Worm (Caenorhabditis elegans) whole organism, L3 larva: ENCODE measurements around the gene algn-11.
A peak's percentile ranks its signal among the peaks of the same experiment; 100 is the strongest.

Experiments used
- R02D3.7 ChIP-seq: fragments of 150-350 bp; optimal IDR thresholded peaks from 2 replicates; lab custom pipeline; 2014; ENCODE audit warnings: missing biosample characterization, missing genetic modification characterization
- ZK546.5 ChIP-seq: sonication (generic microtip); optimal IDR thresholded peaks from 2 replicates; lab custom pipeline; 2017; ENCODE audit warnings: missing biosample characterization, missing genetic modification characterization
- aly-2 ChIP-seq: fragments of 150-350 bp; optimal IDR thresholded peaks from 2 replicates; lab custom pipeline; 2014; ENCODE audit warnings: missing biosample characterization, missing genetic modification characterization
- ama-1 ChIP-seq: fragments of 150-350 bp; optimal IDR thresholded peaks from 2 replicates; lab custom pipeline; 2018
- ceh-16 ChIP-seq: sonication (generic microtip); optimal IDR thresholded peaks from 2 replicates; lab custom pipeline; 2017; ENCODE audit warnings: missing biosample characterization, missing genetic modification characterization
- ceh-28 ChIP-seq: fragments of 150-350 bp; optimal IDR thresholded peaks from 2 replicates; lab custom pipeline; 2014; ENCODE audit warnings: missing biosample characterization, missing genetic modification reagents, missing genetic modification characterization
- daf-12 ChIP-seq: fragments of 150-350 bp; optimal IDR thresholded peaks from 2 replicates; lab custom pipeline; 2014; ENCODE audit warnings: missing biosample characterization, missing genetic modification reagents, missing genetic modification characterization
- egl-27 ChIP-seq: sonication (generic microtip); optimal IDR thresholded peaks from 4 replicates; lab custom pipeline; 2017; ENCODE audit warnings: missing biosample characterization, missing genetic modification reagents, missing genetic modification characterization
- egl-5 ChIP-seq: fragments of 150-350 bp; optimal IDR thresholded peaks from 2 replicates; lab custom pipeline; 2017; ENCODE audit warnings: missing biosample characterization, missing genetic modification reagents, missing genetic modification characterization, inconsistent platforms
- elt-1 ChIP-seq: fragments of 150-350 bp; optimal IDR thresholded peaks from 2 replicates; lab custom pipeline; 2014; ENCODE audit warnings: missing biosample characterization, missing genetic modification characterization
- elt-2 ChIP-seq: sonication (generic microtip); optimal IDR thresholded peaks from 2 replicates; lab custom pipeline; 2016; ENCODE audit warnings: missing genetic modification reagents, mild to moderate bottlenecking, missing genetic modification characterization, missing compliant biosample characterization
- elt-3 ChIP-seq, 3 experiments: fragments of 150-350 bp in 1 of 3; sonication (generic microtip) in 2 of 3; optimal IDR thresholded peaks; 2 replicates in 2 of 3; 4 replicates in 1 of 3; lab custom pipeline; 2014 to 2017; ENCODE audit warnings: missing biosample characterization in 3 of 3, missing genetic modification characterization in 3 of 3
- eor-1 ChIP-seq, 2 experiments: fragments of 150-350 bp; optimal IDR thresholded peaks; 2 replicates each; lab custom pipeline; 2014 to 2018; ENCODE audit warnings: missing biosample characterization in 2 of 2, missing genetic modification characterization in 2 of 2
- fkh-2 ChIP-seq: fragments of 150-350 bp; optimal IDR thresholded peaks from 2 replicates; lab custom pipeline; 2014; ENCODE audit warnings: missing biosample characterization, missing genetic modification reagents, missing genetic modification characterization
- fos-1 ChIP-seq: fragments of 150-350 bp; optimal IDR thresholded peaks from 2 replicates; lab custom pipeline; 2014; ENCODE audit warnings: missing biosample characterization, missing genetic modification characterization
- hmg-11 ChIP-seq: sonication (generic microtip); optimal IDR thresholded peaks from 2 replicates; lab custom pipeline; 2016; ENCODE audit warnings: missing genetic modification characterization, missing compliant biosample characterization
- jun-1 ChIP-seq: fragments of 150-350 bp; optimal IDR thresholded peaks from 2 replicates; lab custom pipeline; 2014; ENCODE audit warnings: missing biosample characterization, missing genetic modification reagents, missing genetic modification characterization
- lin-15B ChIP-seq: fragments of 150-350 bp; optimal IDR thresholded peaks from 2 replicates; lab custom pipeline; 2014; ENCODE audit warnings: missing biosample characterization, missing genetic modification characterization
- lin-39 ChIP-seq: fragments of 150-350 bp; optimal IDR thresholded peaks from 2 replicates; lab custom pipeline; 2018; ENCODE audit warnings: missing biosample characterization, missing genetic modification reagents, missing genetic modification characterization
- lsy-12 ChIP-seq: sonication (generic microtip); optimal IDR thresholded peaks from 2 replicates; lab custom pipeline; 2016; ENCODE audit warnings: mild to moderate bottlenecking, missing genetic modification characterization, missing compliant biosample characterization
- mdl-1 ChIP-seq: fragments of 150-350 bp; optimal IDR thresholded peaks from 2 replicates; lab custom pipeline; 2014; ENCODE audit warnings: missing biosample characterization, missing genetic modification characterization
- mml-1 ChIP-seq: fragments of 150-350 bp; sonication (generic microtip); optimal IDR thresholded peaks from 3 replicates; lab custom pipeline; 2014; ENCODE audit warnings: missing biosample characterization, missing genetic modification characterization
- nfya-1 ChIP-seq: sonication (generic microtip); optimal IDR thresholded peaks from 2 replicates; lab custom pipeline; 2017; ENCODE audit warnings: missing genetic modification characterization, mild to moderate bottlenecking, missing compliant biosample characterization, antibody characterized with exemption, moderate library complexity; ENCODE audit not compliant: insufficient read depth
- nhr-11 ChIP-seq: fragments of 150-350 bp; optimal IDR thresholded peaks from 2 replicates; lab custom pipeline; 2014; ENCODE audit warnings: missing biosample characterization, missing genetic modification characterization
- nhr-23 ChIP-seq: fragments of 150-350 bp; optimal IDR thresholded peaks from 2 replicates; lab custom pipeline; 2014; ENCODE audit warnings: missing biosample characterization, missing genetic modification reagents, missing genetic modification characterization
- nhr-237 ChIP-seq: fragments of 150-350 bp; optimal IDR thresholded peaks from 2 replicates; lab custom pipeline; 2014; ENCODE audit warnings: missing biosample characterization, missing genetic modification characterization
- nhr-25 ChIP-seq: sonication (generic microtip); optimal IDR thresholded peaks from 2 replicates; lab custom pipeline; 2017; ENCODE audit warnings: missing biosample characterization, missing genetic modification characterization
- nhr-28 ChIP-seq: fragments of 150-350 bp; optimal IDR thresholded peaks from 2 replicates; lab custom pipeline; 2014; ENCODE audit warnings: missing biosample characterization, missing genetic modification characterization
- nhr-43 ChIP-seq: sonication (generic microtip); optimal IDR thresholded peaks from 2 replicates; lab custom pipeline; 2016; ENCODE audit warnings: mild to moderate bottlenecking, missing genetic modification characterization, missing compliant biosample characterization; ENCODE audit not compliant: poor library complexity, severe bottlenecking
- nhr-67 ChIP-seq: fragments of 150-350 bp; optimal IDR thresholded peaks from 2 replicates; lab custom pipeline; 2014; ENCODE audit warnings: missing biosample characterization, missing genetic modification characterization
- nhr-76 ChIP-seq: fragments of 150-350 bp; sonication (generic microtip); optimal IDR thresholded peaks from 5 replicates; lab custom pipeline; 2014; ENCODE audit warnings: missing biosample characterization, missing genetic modification characterization
- nhr-77 ChIP-seq: fragments of 150-350 bp; optimal IDR thresholded peaks from 2 replicates; lab custom pipeline; 2014; ENCODE audit warnings: missing biosample characterization, missing genetic modification characterization
- pha-4 ChIP-seq: fragments of 150-350 bp; optimal IDR thresholded peaks from 2 replicates; lab custom pipeline; 2014; ENCODE audit warnings: missing biosample characterization, missing genetic modification reagents, missing genetic modification characterization
- pqm-1 ChIP-seq: fragments of 150-350 bp; optimal IDR thresholded peaks from 2 replicates; lab custom pipeline; 2017; ENCODE audit warnings: missing biosample characterization, missing genetic modification characterization, inconsistent platforms
- sea-2 ChIP-seq: fragments of 150-350 bp; sonication (generic microtip); optimal IDR thresholded peaks from 4 replicates; lab custom pipeline; 2014; ENCODE audit warnings: missing biosample characterization, missing genetic modification reagents, missing genetic modification characterization
- skn-1 ChIP-seq: fragments of 150-350 bp; optimal IDR thresholded peaks from 2 replicates; lab custom pipeline; 2014; ENCODE audit warnings: missing biosample characterization, missing genetic modification characterization
- snpc-4 ChIP-seq: fragments of 150-350 bp; optimal IDR thresholded peaks from 2 replicates; lab custom pipeline; 2014; ENCODE audit warnings: missing biosample characterization, missing genetic modification characterization
- tbx-2 ChIP-seq: sonication (generic microtip); optimal IDR thresholded peaks from 2 replicates; lab custom pipeline; 2016; ENCODE audit warnings: mild to moderate bottlenecking, missing genetic modification characterization, missing compliant biosample characterization
- unc-39 ChIP-seq: sonication (generic microtip); optimal IDR thresholded peaks from 4 replicates; lab custom pipeline; 2017; ENCODE audit warnings: missing biosample characterization, missing genetic modification characterization
- unc-62 ChIP-seq: fragments of 150-350 bp; sonication (generic microtip); optimal IDR thresholded peaks from 4 replicates; lab custom pipeline; 2014; ENCODE audit warnings: missing biosample characterization, missing genetic modification reagents, missing genetic modification characterization
- zag-1 ChIP-seq: fragments of 150-350 bp; optimal IDR thresholded peaks from 2 replicates; lab custom pipeline; 2014; ENCODE audit warnings: missing biosample characterization, missing genetic modification characterization
- ztf-11 ChIP-seq: fragments of 150-350 bp; optimal IDR thresholded peaks from 2 replicates; lab custom pipeline; 2014; ENCODE audit warnings: missing biosample characterization, missing genetic modification characterization
- ztf-4 ChIP-seq: fragments of 150-350 bp; optimal IDR thresholded peaks from 2 replicates; lab custom pipeline; 2014; ENCODE audit warnings: missing biosample characterization, missing genetic modification characterization

algn-11 gene

ce11 chrIII:7275296-7275695 is 15.1 kb downstream of the algn-11 start, which contains the start of gene psd-1:
psd-1 (minus strand) TSS chrIII:7275396.
- TF ChIP-seq nhr-237 (tag; lab: Kevin White, UChicago) (no peak), nhr-76 (tag; lab: Kevin White, UChicago) (no peak), ceh-28 (tag; lab: Kevin White, UChicago) (no peak), nhr-11 (tag; lab: Kevin White, UChicago) (no peak), elt-1 (tag; lab: Kevin White, UChicago) (no peak), fos-1 (tag; lab: Kevin White, UChicago) (no peak), eor-1 (tag; optimal IDR thresholded peaks at IDR 0.05; lab: Kevin White, UChicago) (no peak)

DNA sequence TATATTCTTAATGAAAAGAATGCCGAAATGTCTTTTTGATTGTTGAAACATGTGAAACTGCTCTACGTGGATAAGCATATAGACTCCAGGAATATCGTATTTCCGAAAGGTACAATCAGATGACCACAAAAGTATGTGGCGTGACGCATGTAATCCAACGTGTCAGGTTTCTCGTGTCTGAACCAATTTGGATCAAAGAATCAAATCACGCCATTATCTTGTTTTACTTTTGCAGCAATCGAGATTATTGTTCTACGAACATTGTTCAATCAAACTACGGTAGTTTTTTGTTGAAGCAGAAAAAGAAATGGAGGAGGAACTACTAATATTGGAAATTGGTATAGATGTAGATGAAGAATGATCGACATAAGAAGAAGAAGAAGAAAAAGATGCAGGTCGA is 16.6 kb downstream of the algn-11 start:
- TF ChIP-seq nhr-25 (tag; lab: Kevin White, UChicago) (peak; percentile 31), nhr-43 (tag; lab: Kevin White, UChicago) (peak; percentile 29), unc-39 (no peak), nhr-23 (tag; lab: Kevin White, UChicago) (peak; percentile 33)

DNA sequence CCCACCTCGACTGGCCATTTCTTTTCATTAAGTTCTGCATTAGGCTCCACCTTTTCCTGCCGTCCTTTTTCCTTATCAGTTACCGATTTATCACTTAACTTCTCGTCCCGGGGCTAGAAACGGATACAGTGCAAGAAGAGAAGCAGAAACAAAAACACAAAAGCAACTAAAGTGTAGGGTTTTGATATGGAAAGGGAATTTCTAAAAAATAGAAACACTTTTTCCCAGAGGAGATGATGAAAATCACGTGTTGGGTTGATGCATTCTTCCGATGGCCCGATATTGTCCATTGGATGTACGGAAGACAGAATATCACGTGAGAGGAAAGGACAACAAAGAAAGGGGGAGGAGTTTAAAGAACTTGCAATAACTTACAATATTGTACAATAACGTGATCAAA is 17.5 kb downstream of the algn-11 start:
- TF ChIP-seq egl-5 (tag; lab: Kevin White, UChicago) (no peak), nfya-1 (tag; lab: Kevin White, UChicago) (peak; percentile 16), snpc-4 (tag; lab: Kevin White, UChicago) (no peak), elt-3 (tag; optimal IDR thresholded peaks at IDR 0.05; lab: Kevin White, UChicago) (peak; percentile 14 to 71 (median 37)), ztf-11 (tag; lab: Kevin White, UChicago) (no peak), nhr-43 (tag; lab: Kevin White, UChicago) (peak; percentile 79), tbx-2 (tag; lab: Kevin White, UChicago) (no peak), zag-1 (no peak), lsy-12 (tag; lab: Kevin White, UChicago) (peak; percentile 46), nhr-23 (tag; lab: Kevin White, UChicago) (peak; percentile 81), ceh-28 (tag; lab: Kevin White, UChicago) (no peak), elt-2 (tag; lab: Kevin White, UChicago) (peak; percentile 57), eor-1 (tag; optimal IDR thresholded peaks at IDR 0.05; lab: Kevin White, UChicago) (no peak), fkh-2 (tag; lab: Kevin White, UChicago) (no peak), nhr-25 (tag; lab: Kevin White, UChicago) (peak; percentile 21), unc-39 (no peak), aly-2 (no peak), egl-27 (tag; lab: Kevin White, UChicago) (peak; percentile 7), pha-4 (tag; lab: Kevin White, UChicago) (peak; percentile 47), daf-12 (no peak), ama-1 (peak; percentile 22), pqm-1 (tag; lab: Kevin White, UChicago) (peak; percentile 29)
- TF ChIP-seq, all 47 proteins: peak for 11

DNA sequence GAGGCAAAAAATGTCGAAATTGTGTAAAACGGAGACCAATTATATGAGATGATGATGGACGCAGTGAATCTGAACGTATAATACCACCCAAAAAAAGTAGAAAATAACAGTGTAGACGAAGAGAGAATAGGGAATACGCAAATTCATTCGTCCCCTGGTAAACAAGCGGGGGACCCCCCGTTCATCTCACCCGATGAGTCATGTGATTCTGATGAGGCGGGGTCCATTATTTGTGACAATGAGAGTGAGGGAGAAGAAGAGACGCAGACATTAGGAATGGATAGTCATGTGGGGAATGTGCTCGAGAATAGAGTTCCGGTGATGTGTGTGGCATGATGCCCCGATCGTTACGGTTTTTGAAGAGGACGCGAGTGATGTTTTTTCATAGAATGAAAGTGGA is 18.3 kb downstream of the algn-11 start:
- TF ChIP-seq ama-1 (peak; percentile 22), elt-1 (tag; lab: Kevin White, UChicago) (no peak), aly-2 (no peak), mml-1 (tag; lab: Kevin White, UChicago) (no peak), lin-15B (tag; lab: Kevin White, UChicago) (no peak), ztf-4 (tag; lab: Kevin White, UChicago) (no peak), mdl-1 (tag; lab: Kevin White, UChicago) (no peak), pqm-1 (tag; lab: Kevin White, UChicago) (peak; percentile 1), ZK546.5 (tag; lab: Kevin White, UChicago) (no peak), nhr-237 (tag; lab: Kevin White, UChicago) (no peak), nhr-25 (tag; lab: Kevin White, UChicago) (peak; percentile 4), sea-2 (no peak), lsy-12 (tag; lab: Kevin White, UChicago) (peak; percentile 20), nfya-1 (tag; lab: Kevin White, UChicago) (peak; percentile 47), fos-1 (tag; lab: Kevin White, UChicago) (no peak), pha-4 (tag; lab: Kevin White, UChicago) (peak; percentile 84), egl-5 (tag; lab: Kevin White, UChicago) (peak; percentile 92), fkh-2 (tag; lab: Kevin White, UChicago) (no peak), nhr-77 (no peak), nhr-67 (tag; lab: Kevin White, UChicago) (no peak), eor-1 (tag; optimal IDR thresholded peaks at IDR 0.05; lab: Kevin White, UChicago) (no peak), R02D3.7 (tag; lab: Kevin White, UChicago) (no peak), skn-1 (tag; lab: Kevin White, UChicago) (no peak), unc-62 (GFP tag; lab: Kevin White, UChicago) (no peak), lin-39 (peak; percentile 31), snpc-4 (tag; lab: Kevin White, UChicago) (no peak), ceh-16 (tag; lab: Kevin White, UChicago) (no peak), elt-2 (tag; lab: Kevin White, UChicago) (peak; percentile 14), nhr-43 (tag; lab: Kevin White, UChicago) (peak; percentile 22), jun-1 (peak; percentile 71), ztf-11 (tag; lab: Kevin White, UChicago) (no peak), nhr-28 (no peak), nhr-23 (tag; lab: Kevin White, UChicago) (peak; percentile 38), hmg-11 (tag; lab: Kevin White, UChicago) (no peak)
